Worm (Caenorhabditis elegans) whole organism, young adult: ENCODE data around the gene gldi-8.

ENCODE experiments used
- B0261.1 ChIP-seq: sonication (generic microtip); optimal IDR thresholded peaks from 2 replicates; lab custom pipeline; 2016; ENCODE audit warnings: mild to moderate bottlenecking, missing genetic modification characterization, moderate library complexity, missing compliant biosample characterization
- C06A6.2 ChIP-seq: fragments of 200-800 bp; sonication (Bioruptor generic); conservative IDR thresholded peaks from 2 replicates; pipeline ENCODE4 v1.3.6; 2022; ENCODE audit warnings: missing genetic modification characterization, missing compliant biosample characterization
- D2030.7 ChIP-seq: fragments of 200-800 bp; sonication (Bioruptor generic); IDR thresholded peaks from 2 replicates; pipeline ENCODE4 v1.3.6; 2022; ENCODE audit warnings: missing genetic modification reagents, missing genetic modification characterization, missing compliant biosample characterization
- F23B12.7 ChIP-seq: sonication (generic microtip); optimal IDR thresholded peaks from 2 replicates; lab custom pipeline; 2017; ENCODE audit warnings: missing genetic modification characterization, mild to moderate bottlenecking, missing compliant biosample characterization, antibody characterized with exemption, moderate library complexity; ENCODE audit not compliant: insufficient read depth
- F39B2.1 ChIP-seq: fragments of 200-800 bp; sonication (Bioruptor generic); IDR thresholded peaks from 2 replicates; pipeline ENCODE4 v1.3.6; 2022; ENCODE audit warnings: missing genetic modification reagents, missing genetic modification characterization, missing compliant biosample characterization
- F52B5.7 ChIP-seq: sonication (generic microtip); optimal IDR thresholded peaks from 2 replicates; lab custom pipeline; 2016; ENCODE audit warnings: mild to moderate bottlenecking, missing genetic modification characterization, missing compliant biosample characterization
- K12H6.12 ChIP-seq: fragments of 200-800 bp; sonication (Bioruptor generic); optimal IDR thresholded peaks from 2 replicates; lab custom pipeline; 2018; ENCODE audit warnings: mild to moderate bottlenecking, missing genetic modification characterization, missing compliant biosample characterization
- Y79H2A.3 ChIP-seq: fragments of 200-800 bp; sonication (Bioruptor generic); conservative IDR thresholded peaks from 2 replicates; pipeline ENCODE4 v1.3.6; 2022; ENCODE audit warnings: missing genetic modification reagents, missing genetic modification characterization, missing compliant biosample characterization
- aptf-2 ChIP-seq: fragments of 200-800 bp; sonication (Bioruptor generic); conservative IDR thresholded peaks from 2 replicates; pipeline ENCODE4 v1.3.6; 2022; ENCODE audit warnings: missing genetic modification reagents, missing genetic modification characterization, missing compliant biosample characterization
- aptf-3 ChIP-seq: fragments of 200-800 bp; sonication (Bioruptor generic); IDR thresholded peaks from 2 replicates; pipeline ENCODE4 v1.3.6; 2022; ENCODE audit warnings: missing genetic modification characterization, missing compliant biosample characterization
- attf-5 ChIP-seq: fragments of 200-800 bp; sonication (Bioruptor generic); optimal IDR thresholded peaks from 2 replicates; lab custom pipeline; 2018; ENCODE audit warnings: mild to moderate bottlenecking, missing genetic modification characterization, missing compliant biosample characterization
- ccch-3 ChIP-seq: fragments of 200-800 bp; sonication (Bioruptor generic); optimal IDR thresholded peaks from 2 replicates; lab custom pipeline; 2018; ENCODE audit warnings: mild to moderate bottlenecking, missing genetic modification characterization, missing compliant biosample characterization
- cebp-1 ChIP-seq, 2 experiments: fragments of 200-800 bp in 1 of 2; sonication (Bioruptor generic) in 1 of 2; sonication (generic microtip) in 1 of 2; IDR thresholded peaks in 1 of 2; optimal IDR thresholded peaks in 1 of 2; 2 replicates each; pipeline versions ENCODE4 v1.3.6 to Lab custom; 2017 to 2022; ENCODE audit warnings: missing compliant biosample characterization in 2 of 2, missing genetic modification characterization in 2 of 2, mild to moderate bottlenecking in 1 of 2, missing genetic modification reagents in 1 of 2, moderate library complexity in 1 of 2
- ceh-100 ChIP-seq: fragments of 200-800 bp; sonication (Bioruptor generic); IDR thresholded peaks from 2 replicates; pipeline ENCODE4 v1.3.6; 2022; ENCODE audit warnings: missing genetic modification reagents, missing genetic modification characterization, missing compliant biosample characterization
- ceh-79 ChIP-seq: sonication (generic microtip); optimal IDR thresholded peaks from 2 replicates; lab custom pipeline; 2017; ENCODE audit warnings: mild to moderate bottlenecking, missing genetic modification characterization, missing compliant biosample characterization
- chd-7 ChIP-seq: sonication (generic microtip); optimal IDR thresholded peaks from 2 replicates; lab custom pipeline; 2016; ENCODE audit warnings: mild to moderate bottlenecking, missing genetic modification characterization, moderate library complexity, missing compliant biosample characterization
- die-1 ChIP-seq: sonication (generic microtip); optimal IDR thresholded peaks from 2 replicates; lab custom pipeline; 2016; ENCODE audit warnings: missing genotype, mild to moderate bottlenecking, missing genetic modification characterization, missing compliant biosample characterization
- dox-1 ChIP-seq: fragments of 200-800 bp; sonication (Bioruptor generic); IDR thresholded peaks from 2 replicates; pipeline ENCODE4 v1.3.6; 2022; ENCODE audit warnings: missing genetic modification reagents, missing genetic modification characterization, missing compliant biosample characterization
- dpff-1 ChIP-seq: sonication (generic microtip); optimal IDR thresholded peaks from 2 replicates; lab custom pipeline; 2017; ENCODE audit warnings: mild to moderate bottlenecking, missing genetic modification characterization, missing compliant biosample characterization
- egl-44 ChIP-seq: fragments of 200-800 bp; sonication (Bioruptor generic); IDR thresholded peaks from 2 replicates; pipeline ENCODE4 v1.3.6; 2022; ENCODE audit warnings: missing genetic modification reagents, missing genetic modification characterization, missing compliant biosample characterization
- ekl-4 ChIP-seq: fragments of 200-800 bp; sonication (Bioruptor generic); IDR thresholded peaks from 2 replicates; pipeline ENCODE4 v1.3.6; 2022; ENCODE audit warnings: missing genetic modification reagents, missing genetic modification characterization, missing compliant biosample characterization
- him-1 ChIP-seq: sonication (generic microtip); optimal IDR thresholded peaks from 2 replicates; lab custom pipeline; 2016; ENCODE audit warnings: missing genotype, missing genetic modification reagents, missing genetic modification characterization, missing compliant biosample characterization
- hlh-12 ChIP-seq: sonication (generic microtip); optimal IDR thresholded peaks from 2 replicates; lab custom pipeline; 2016; ENCODE audit warnings: missing genetic modification characterization, missing compliant biosample characterization
- hlh-26 ChIP-seq: fragments of 200-800 bp; sonication (Bioruptor generic); conservative IDR thresholded peaks from 2 replicates; pipeline ENCODE4 v1.3.6; 2022; ENCODE audit warnings: missing genetic modification reagents, missing genetic modification characterization, missing compliant biosample characterization
- let-607 ChIP-seq, 2 experiments: fragments of 200-800 bp in 1 of 2; sonication (Bioruptor generic) in 1 of 2; sonication (generic microtip) in 1 of 2; optimal IDR thresholded peaks; 2 replicates each; lab custom pipeline; 2016 to 2018; ENCODE audit warnings: mild to moderate bottlenecking in 2 of 2, missing compliant biosample characterization in 2 of 2, missing genetic modification characterization in 2 of 2, moderate library complexity in 2 of 2, missing genotype in 1 of 2
- lin-54 ChIP-seq: fragments of 200-800 bp; sonication (Bioruptor generic); optimal IDR thresholded peaks from 2 replicates; lab custom pipeline; 2018; ENCODE audit warnings: mild to moderate bottlenecking, missing genetic modification characterization, missing compliant biosample characterization
- madf-3 ChIP-seq: fragments of 200-800 bp; sonication (Bioruptor generic); IDR thresholded peaks from 2 replicates; pipeline ENCODE4 v1.3.6; 2022; ENCODE audit warnings: missing genetic modification reagents, missing genetic modification characterization, missing compliant biosample characterization
- madf-6 ChIP-seq: fragments of 200-800 bp; sonication (Bioruptor generic); IDR thresholded peaks from 2 replicates; pipeline ENCODE4 v1.3.6; 2022; ENCODE audit warnings: missing genetic modification reagents, missing genetic modification characterization, missing compliant biosample characterization
- mel-28 ChIP-seq: sonication (generic microtip); optimal IDR thresholded peaks from 2 replicates; lab custom pipeline; 2016; ENCODE audit warnings: borderline replicate concordance, mild to moderate bottlenecking, missing genetic modification characterization, missing compliant biosample characterization
- nfya-1 ChIP-seq: sonication (generic microtip); optimal IDR thresholded peaks from 2 replicates; lab custom pipeline; 2017; ENCODE audit warnings: antibody characterized with exemption, missing compliant biosample characterization, missing genetic modification characterization, borderline replicate concordance; ENCODE audit not compliant: insufficient read depth
- nhr-120 ChIP-seq: fragments of 200-800 bp; sonication (Bioruptor generic); IDR thresholded peaks from 2 replicates; pipeline ENCODE4 v1.3.6; 2022; ENCODE audit warnings: missing genetic modification characterization, missing compliant biosample characterization
- nhr-80 ChIP-seq: sonication (generic microtip); optimal IDR thresholded peaks from 2 replicates; lab custom pipeline; 2016; ENCODE audit warnings: missing genetic modification characterization, missing compliant biosample characterization
- pbrm-1 ChIP-seq: fragments of 200-800 bp; sonication (Bioruptor generic); IDR thresholded peaks from 2 replicates; pipeline ENCODE4 v1.3.6; 2022; ENCODE audit warnings: missing genetic modification reagents, missing genetic modification characterization, missing compliant biosample characterization
- repo-1 ChIP-seq: sonication (generic microtip); optimal IDR thresholded peaks from 2 replicates; lab custom pipeline; 2017; ENCODE audit warnings: mild to moderate bottlenecking, missing genetic modification characterization, missing compliant biosample characterization
- snpc-4 ChIP-seq, 5 experiments: fragments of 150-350 bp in 1 of 5; sonication (generic microtip) in 4 of 5; optimal IDR thresholded peaks; 2 replicates each; lab custom pipeline; 2014 to 2018; ENCODE audit warnings: missing genetic modification characterization in 5 of 5, missing biosample characterization in 3 of 5, antibody characterized with exemption in 2 of 5, mild to moderate bottlenecking in 2 of 5, missing compliant biosample characterization in 2 of 5, missing genotype in 2 of 5, moderate library complexity in 2 of 5, missing genetic modification reagents in 1 of 5
- somi-1 ChIP-seq: fragments of 200-800 bp; sonication (Bioruptor generic); optimal IDR thresholded peaks from 2 replicates; lab custom pipeline; 2018; ENCODE audit warnings: mild to moderate bottlenecking, missing genetic modification characterization, missing compliant biosample characterization
- sptf-2 ChIP-seq: fragments of 200-800 bp; sonication (Bioruptor generic); optimal IDR thresholded peaks from 2 replicates; lab custom pipeline; 2018; ENCODE audit warnings: mild to moderate bottlenecking, missing genetic modification characterization, missing compliant biosample characterization
- tbx-9 ChIP-seq: sonication (generic microtip); optimal IDR thresholded peaks from 2 replicates; lab custom pipeline; 2016; ENCODE audit warnings: borderline replicate concordance, missing genetic modification characterization, inconsistent platforms, missing compliant biosample characterization
- unc-130 ChIP-seq: sonication (generic microtip); optimal IDR thresholded peaks from 2 replicates; lab custom pipeline; 2016; ENCODE audit warnings: missing genetic modification reagents, missing genetic modification characterization, missing compliant biosample characterization
- zfh-2 ChIP-seq: fragments of 200-800 bp; sonication (Bioruptor generic); conservative IDR thresholded peaks from 2 replicates; pipeline ENCODE4 v1.3.6; 2022; ENCODE audit warnings: missing genetic modification reagents, missing genetic modification characterization, missing compliant biosample characterization
- ztf-25 ChIP-seq: fragments of 200-800 bp; sonication (Bioruptor generic); IDR thresholded peaks from 2 replicates; pipeline ENCODE4 v1.3.6; 2022; ENCODE audit warnings: missing genetic modification reagents, missing genetic modification characterization, missing compliant biosample characterization
- ztf-28 ChIP-seq: fragments of 200-800 bp; sonication (Bioruptor generic); IDR thresholded peaks from 2 replicates; pipeline ENCODE4 v1.3.6; 2022; ENCODE audit warnings: missing genetic modification reagents, missing genetic modification characterization, missing compliant biosample characterization
- ztf-3 ChIP-seq: fragments of 200-800 bp; sonication (Bioruptor generic); optimal IDR thresholded peaks from 2 replicates; lab custom pipeline; 2018; ENCODE audit warnings: mild to moderate bottlenecking, missing genetic modification characterization, missing compliant biosample characterization

Gene gldi-8

DNA sequence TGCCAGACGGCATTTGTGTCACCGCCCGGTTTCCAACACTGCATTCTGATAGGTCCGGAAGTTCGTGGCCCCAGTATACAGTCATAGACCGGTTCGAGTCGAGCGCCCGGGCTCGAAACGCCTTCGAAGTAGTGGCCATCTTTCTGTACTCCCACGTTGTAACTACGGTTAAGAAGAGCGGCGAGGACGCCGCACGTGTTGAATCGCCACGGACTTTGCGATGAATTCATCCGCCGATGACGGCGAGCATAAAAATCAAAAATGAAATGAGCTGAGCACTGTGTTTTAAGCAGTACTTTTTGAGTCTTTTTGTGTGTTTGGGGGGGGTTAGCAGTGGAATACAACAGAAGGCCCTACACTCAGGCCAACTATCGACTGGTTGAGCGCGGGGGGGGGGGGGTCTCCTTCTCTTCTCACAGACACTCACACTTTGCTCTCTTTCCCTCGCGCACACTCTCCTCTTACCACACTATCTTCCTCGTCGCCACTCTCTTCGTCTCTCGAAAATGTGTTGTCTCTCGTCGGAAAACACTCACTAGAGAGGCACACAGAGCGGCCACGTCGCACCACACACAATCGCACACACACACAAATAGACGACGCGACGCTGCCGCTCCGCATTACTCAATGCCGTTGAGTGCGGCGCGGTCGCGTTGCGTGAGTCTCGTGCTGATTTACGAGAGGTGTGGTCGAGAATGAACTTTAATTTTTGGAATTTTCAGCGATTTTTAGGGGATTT is 8.9 kb upstream of the gldi-8 start, which contains the start of gene epc-1 (continued):
- TF ChIP-seq zfh-2 (peak; percentile 96), K12H6.12 (tag; lab: Kevin White, UChicago) (peak; percentile 94), repo-1 (peak; percentile 80), hlh-12 (tag; lab: Kevin White, UChicago) (no peak), pbrm-1 (GFP tag; lab: Robert Waterston, UW) (peak; percentile 93), sptf-2 (GFP tag; lab: Kevin White, UChicago) (peak; percentile 31), ekl-4 (GFP tag; lab: Robert Waterston, UW) (peak; percentile 97), nhr-80 (tag; lab: Kevin White, UChicago) (peak; percentile 84), snpc-4 (GFP tag; optimal IDR thresholded peaks at IDR 0.05; lab: Kevin White, UChicago) (peak; percentile 38), snpc-4 (tag; optimal IDR thresholded peaks at IDR 0.05; lab: Kevin White, UChicago) (peak in 3 of 4 experiments; percentile 38 to 76 (median 68)), mel-28 (tag; lab: Kevin White, UChicago) (no peak), chd-7 (tag; lab: Kevin White, UChicago) (peak; percentile 86), ceh-100 (GFP tag; lab: Robert Waterston, UW) (peak; percentile 76)
- TF ChIP-seq, all 124 proteins: peak for 86

DNA sequence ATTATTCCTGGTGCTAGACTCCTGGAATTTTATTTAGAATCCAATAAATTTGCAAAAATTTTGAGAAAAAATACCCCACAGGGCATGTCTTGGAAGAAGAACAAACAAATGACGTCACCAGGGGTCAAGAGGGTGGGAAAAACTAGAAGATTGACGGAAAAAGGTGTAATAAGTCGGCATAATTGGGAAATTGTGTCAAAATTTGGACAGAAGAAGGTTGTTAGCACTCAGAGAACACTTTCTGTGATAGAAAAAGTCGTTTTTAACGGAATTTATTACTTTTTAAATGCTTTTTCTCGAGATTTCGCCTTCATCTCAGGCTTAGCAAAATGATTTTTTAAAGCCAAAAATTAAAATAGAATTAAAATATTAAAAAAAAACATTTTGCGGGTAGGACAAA is 7.8 kb upstream of the gldi-8 start:
- TF ChIP-seq chd-7 (tag; lab: Kevin White, UChicago) (peak; percentile 81), dpff-1 (tag; lab: Kevin White, UChicago) (peak; percentile 88), F52B5.7 (tag; lab: Kevin White, UChicago) (peak; percentile 55), ztf-25 (peak; percentile 52; the same call in 1 of the 2 replicates), attf-5 (GFP tag; lab: Kevin White, UChicago) (peak; percentile 10), egl-44 (no peak), F23B12.7 (tag; lab: Kevin White, UChicago) (no peak), die-1 (tag; lab: Kevin White, UChicago) (no peak), tbx-9 (peak; percentile 70), ceh-79 (tag; lab: Kevin White, UChicago) (peak; percentile 89), pbrm-1 (GFP tag; lab: Robert Waterston, UW) (no peak), ztf-28 (no peak), nhr-120 (no peak), mel-28 (tag; lab: Kevin White, UChicago) (peak; percentile 23), Y79H2A.3 (GFP tag; lab: Robert Waterston, UW) (0 out of 2 replicates have a peak, but pooled peaks have one; percentile 25), unc-130 (no peak), B0261.1 (tag; lab: Kevin White, UChicago) (peak; percentile 16), cebp-1 (GFP tag; IDR thresholded peaks at IDR 0.05; lab: Robert Waterston, UW) (no peak), cebp-1 (tag; optimal IDR thresholded peaks at IDR 0.05; lab: Kevin White, UChicago) (peak; percentile 61), madf-6 (0 out of 2 replicates have a peak, but pooled peaks have one; percentile 35), ccch-3 (GFP tag; lab: Kevin White, UChicago) (no peak), madf-3 (GFP tag; lab: Robert Waterston, UW) (no peak), dox-1 (GFP tag; lab: Robert Waterston, UW) (peak; percentile 11; the same call in 1 of the 2 replicates), let-607 (tag; optimal IDR thresholded peaks at IDR 0.05; lab: Kevin White, UChicago) (peak in 1 of 2 experiments; percentile 18), nfya-1 (tag; lab: Kevin White, UChicago) (no peak), D2030.7 (GFP tag; lab: Robert Waterston, UW) (no peak), lin-54 (GFP tag; lab: Kevin White, UChicago) (no peak), him-1 (tag; lab: Kevin White, UChicago) (no peak), C06A6.2 (GFP tag; lab: Robert Waterston, UW) (no peak), F39B2.1 (GFP tag; lab: Robert Waterston, UW) (0 out of 2 replicates have a peak, but pooled peaks have one; percentile 37), aptf-3 (0 out of 2 replicates have a peak, but pooled peaks have one; percentile 33), ztf-3 (GFP tag; lab: Kevin White, UChicago) (peak; percentile 26), somi-1 (GFP tag; lab: Kevin White, UChicago) (no peak), hlh-26 (GFP tag; lab: Robert Waterston, UW) (0 out of 2 replicates have a peak, but pooled peaks have one; percentile 62), aptf-2 (GFP tag; lab: Robert Waterston, UW) (0 out of 2 replicates have a peak, but pooled peaks have one; percentile 43)
